Worm (Caenorhabditis elegans): ENCODE measurements around the gene C37E2.3.

- TF ChIP-seq fos-1 (tag; optimal IDR thresholded peaks at IDR 0.05) (peak; percentile 42), nhr-12 (tag; optimal IDR thresholded peaks at IDR 0.05) (no peak), nhr-6 (tag; optimal IDR thresholded peaks at IDR 0.05) (no peak), snpc-4 (tag; optimal IDR thresholded peaks at IDR 0.05) (no peak), ztf-11 (tag; optimal IDR thresholded peaks at IDR 0.05) (no peak), dmd-4 (tag; optimal IDR thresholded peaks at IDR 0.05) (no peak), nhr-23 (tag; optimal IDR thresholded peaks at IDR 0.05) (no peak), elt-3 (tag; optimal IDR thresholded peaks at IDR 0.05) (no peak)
Measured at ce11 chrX:14194251-14194650, 14.0 kb downstream of the C37E2.3 start.

All from whole organism, L2 larva.